Fruit fly (Drosophila melanogaster) whole organism, larva: ENCODE data around the gene Hr4.
A peak's percentile ranks its signal among the peaks of the same experiment; 100 is the strongest.

Experiments
- noc ChIP-seq: fragments of 200-800 bp; sonication (Bioruptor generic); optimal IDR thresholded peaks from 3 replicates; lab custom pipeline; 2019; ENCODE audit warnings: missing biosample characterization, mild to moderate bottlenecking, missing genetic modification characterization, moderate library complexity

Hr4 gene

DNA sequence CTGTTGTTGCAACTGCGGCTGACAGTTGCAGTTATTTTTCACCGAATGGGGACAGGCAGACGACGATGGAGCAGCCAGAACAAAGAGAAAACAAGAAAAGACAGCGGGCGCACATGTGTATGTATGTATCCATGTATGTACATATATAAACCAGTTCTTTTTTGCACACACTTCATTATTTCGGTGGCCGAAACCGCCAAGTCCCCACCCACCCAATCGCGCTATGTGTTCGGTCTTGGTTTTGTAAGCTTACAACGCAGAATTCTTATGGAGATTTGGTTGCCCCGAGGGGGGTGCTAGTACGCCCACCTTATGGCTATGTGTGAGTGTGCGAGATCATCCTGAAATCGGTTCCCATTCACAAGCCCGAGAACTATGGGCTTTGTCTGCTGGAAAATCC is 89.6 kb downstream of the Hr4 start:
- TF ChIP-seq noc (tag; lab: Kevin White, UChicago), result no peak

DNA sequence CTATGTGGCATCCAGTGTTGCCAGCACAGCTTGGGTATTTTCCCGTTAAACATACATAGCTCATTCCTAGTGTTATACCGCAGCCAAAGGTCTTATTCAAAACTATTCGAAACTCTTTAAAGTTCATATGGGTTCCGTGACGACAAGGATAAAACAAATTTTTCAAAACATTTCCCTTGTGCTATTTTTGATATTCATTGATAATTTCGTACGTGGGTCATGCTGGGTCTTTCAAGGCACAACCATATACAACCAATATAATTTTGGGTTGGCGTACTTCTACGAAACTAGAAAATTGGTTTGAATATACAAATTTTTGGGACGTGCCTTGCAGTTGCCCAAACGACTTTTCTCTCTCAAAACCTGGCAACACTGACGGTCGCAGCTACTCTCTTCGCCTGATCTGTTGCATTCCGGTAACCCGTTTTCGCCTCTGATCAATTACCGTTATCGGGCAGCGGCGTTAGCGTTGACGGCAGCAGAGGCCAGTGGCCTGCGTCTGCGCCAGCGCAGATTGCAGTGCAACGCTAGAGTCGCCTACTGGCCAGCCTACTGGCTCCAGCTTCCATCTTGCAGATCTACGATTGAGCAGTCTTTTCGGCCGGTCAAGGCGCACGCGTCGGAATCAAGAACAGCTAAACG is 90.5 kb downstream of the Hr4 start:
- no peak for TF ChIP-seq noc (tag; lab: Kevin White, UChicago)

DNA sequence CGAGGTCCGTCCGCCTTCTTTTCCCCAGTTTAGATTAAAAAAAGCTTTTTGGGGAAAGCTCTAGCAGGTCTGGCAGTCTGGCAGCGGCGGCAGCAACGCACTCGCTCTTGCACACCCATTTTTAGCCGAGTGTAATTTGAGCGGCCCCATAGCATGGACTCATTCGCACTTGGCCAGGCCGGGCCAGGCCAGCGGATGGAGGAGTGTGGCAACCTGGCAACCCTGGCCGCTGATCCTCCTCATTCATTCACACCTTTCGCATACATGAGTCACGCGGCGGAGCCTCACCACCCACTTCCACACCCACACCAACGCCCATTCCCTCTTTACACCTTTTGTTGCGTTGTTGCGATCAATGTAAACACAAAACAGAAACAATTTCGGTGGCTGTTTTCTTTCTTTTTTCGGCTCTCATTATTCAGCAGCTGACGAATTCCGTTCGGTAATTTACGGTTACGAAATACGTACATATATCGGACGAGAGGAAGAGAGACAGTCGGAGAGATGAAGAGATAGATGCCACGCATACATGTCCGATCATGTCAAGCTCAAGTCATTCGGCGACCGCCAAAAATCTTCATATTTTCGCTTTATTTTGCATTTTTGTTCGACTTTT is 91.2 kb downstream of the Hr4 start:
- no peak for TF ChIP-seq noc (tag; lab: Kevin White, UChicago)

- TF ChIP-seq noc (tag; lab: Kevin White, UChicago), result no peak
Observed at dm6 chrX:2036383-2036782, 94.6 kb downstream of the Hr4 start.

- TF ChIP-seq noc (tag; lab: Kevin White, UChicago), result peak; percentile 8
Observed at dm6 chrX:2036800-2037488, 95.2 kb downstream of the Hr4 start.

DNA sequence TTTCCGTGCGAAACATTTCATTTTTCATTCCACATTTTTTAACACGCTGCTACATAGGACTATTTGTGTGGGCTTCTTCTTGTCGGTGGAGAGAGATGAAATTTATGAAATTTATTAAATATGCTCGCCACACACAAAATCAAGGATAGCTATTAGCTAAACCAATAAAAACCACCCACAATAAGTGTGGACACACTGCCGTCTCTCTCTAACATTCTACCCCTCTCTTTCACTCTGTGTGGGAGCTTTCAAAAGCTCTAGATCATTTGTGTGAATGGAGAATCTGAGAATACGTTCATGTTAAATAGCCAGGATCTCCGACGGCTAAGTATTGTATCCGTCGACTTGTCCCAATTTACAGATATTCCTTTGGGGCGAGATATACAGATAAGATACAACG is 95.9 kb downstream of the Hr4 start:
- TF ChIP-seq noc (tag; lab: Kevin White, UChicago), result no peak

DNA sequence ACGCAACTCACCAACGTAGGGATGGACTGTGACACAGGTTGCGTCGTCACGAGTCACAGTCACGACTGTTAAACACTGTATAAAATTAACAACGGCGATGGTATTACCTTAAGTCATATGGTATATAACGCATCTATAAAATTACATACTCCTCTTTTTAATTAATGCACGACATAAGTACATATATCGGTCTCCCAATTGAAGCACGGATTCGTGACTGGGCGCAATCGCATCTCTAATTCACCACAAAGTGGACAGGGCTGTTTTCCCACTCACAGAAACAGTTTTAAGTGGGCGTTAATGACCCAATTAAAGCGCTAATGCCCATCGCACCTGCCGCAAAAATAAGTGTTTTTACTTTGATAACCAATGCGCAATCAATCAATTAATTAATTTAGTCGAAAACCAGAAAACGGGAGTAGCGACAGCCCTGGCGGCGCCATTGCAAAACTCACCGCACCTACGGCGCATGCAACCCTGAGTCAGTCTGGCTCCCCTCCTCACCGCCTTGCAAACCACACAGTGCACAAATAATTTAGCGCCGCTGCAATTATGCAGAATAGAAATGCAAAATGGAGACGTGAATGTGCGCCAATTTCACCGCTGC is 99.7 kb downstream of the Hr4 start, which contains the start of gene CG4313:
Gene CG4313 (plus strand): TSS at position 557 of the 607 bp plus-strand sequence.
- peak; percentile 65 for TF ChIP-seq noc (tag; lab: Kevin White, UChicago)

- TF ChIP-seq noc (tag; lab: Kevin White, UChicago), result no peak
Observed at dm6 chrX:2041981-2042847, 100.5 kb downstream of the Hr4 start, which contains the start of the genes Actn and usp. Gene Actn (minus strand): TSS chrX:2042311. Gene usp (minus strand): TSS chrX:2042311.

- no peak for TF ChIP-seq noc (tag; lab: Kevin White, UChicago)
Observed at dm6 chrX:2043660-2044397, 102.1 kb downstream of the Hr4 start, which contains the start of gene CG4325. Gene CG4325 (minus strand): TSS chrX:2043818.

DNA sequence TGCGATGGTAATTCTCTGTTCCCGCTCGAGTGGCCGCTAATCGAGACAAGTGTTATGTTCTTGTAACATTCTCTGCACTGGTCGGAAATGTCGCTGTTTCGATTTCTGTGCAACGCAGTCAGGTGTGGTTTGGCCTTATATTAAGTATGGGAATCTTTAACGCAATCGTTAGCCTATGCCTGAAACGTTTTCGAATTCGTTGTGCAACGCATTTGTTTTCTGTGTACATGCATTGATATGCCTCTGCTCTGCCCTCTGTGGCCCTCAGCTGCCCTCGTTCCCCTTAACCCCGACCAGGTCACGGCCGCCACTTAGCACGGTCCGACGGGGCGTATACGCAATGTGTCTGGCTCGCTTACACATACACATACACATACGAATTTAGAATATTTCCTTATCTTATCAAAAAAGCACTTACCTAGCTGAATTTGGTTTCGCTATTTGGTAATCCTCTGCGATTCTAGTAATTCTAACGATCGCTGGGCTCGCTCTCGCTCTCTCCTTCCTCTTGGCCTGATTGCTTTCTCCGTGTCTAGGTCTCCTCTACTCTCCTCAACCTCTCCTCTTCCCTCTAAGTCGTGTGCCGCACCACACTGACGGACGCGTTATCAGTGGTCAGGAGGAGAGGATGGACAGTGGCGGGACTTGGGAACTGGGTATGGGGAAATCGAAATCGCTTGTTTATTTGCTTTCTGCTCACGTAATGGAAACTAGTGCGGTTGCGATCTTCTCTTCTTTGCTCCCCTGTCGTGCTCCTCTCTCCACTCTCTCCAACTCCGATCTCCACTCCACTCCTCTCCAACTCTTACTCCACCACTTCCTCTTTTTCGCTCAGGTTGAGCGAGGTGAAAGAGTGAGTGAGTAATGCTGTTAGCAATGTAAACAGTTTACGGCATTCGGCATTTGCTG is 107.3 kb downstream of the Hr4 start:
- peak; percentile 30 for TF ChIP-seq noc (tag; lab: Kevin White, UChicago)

dm6 chrX:2050070-2050899 is 108.5 kb downstream of the Hr4 start, which contains the start of gene moody:
Gene moody (minus strand): TSS chrX:2050120.
- peak; percentile 96 for TF ChIP-seq noc (tag; lab: Kevin White, UChicago)
